Worm (Caenorhabditis elegans): ENCODE data around the gene T03E6.8.

Gene T03E6.8

ce11 chrV:16595140-16595791 is 7.7 kb downstream of the T03E6.8 start, which contains the start of gene cpl-1:
TSS of gene cpl-1 (minus strand) at chrV:16595346.
- TF ChIP-seq him-1 (tag; optimal IDR thresholded peaks at IDR 0.05) (no peak), dao-5 (tag; optimal IDR thresholded peaks at IDR 0.05) (no peak)

ce11 chrV:16594514-16594913 is 8.5 kb downstream of the T03E6.8 start:
- TF ChIP-seq dao-5 (tag; optimal IDR thresholded peaks at IDR 0.05) = no peak
- TF ChIP-seq W03F9.2 (tag; optimal IDR thresholded peaks at IDR 0.05) = no peak
- no peak for TF ChIP-seq him-1 (tag; optimal IDR thresholded peaks at IDR 0.05)

- TF ChIP-seq W03F9.2 (tag; optimal IDR thresholded peaks at IDR 0.05) (no peak), him-1 (tag; optimal IDR thresholded peaks at IDR 0.05) (no peak), dao-5 (tag; optimal IDR thresholded peaks at IDR 0.05) (no peak)
Observed at ce11 chrV:16593792-16594059, 9.3 kb downstream of the T03E6.8 start.

- TF ChIP-seq him-1 (tag; optimal IDR thresholded peaks at IDR 0.05) (no peak), W03F9.2 (tag; optimal IDR thresholded peaks at IDR 0.05) (no peak), dao-5 (tag; optimal IDR thresholded peaks at IDR 0.05) (no peak)
Observed at ce11 chrV:16592947-16593791, 9.8 kb downstream of the T03E6.8 start.

- TF ChIP-seq W03F9.2 (tag; optimal IDR thresholded peaks at IDR 0.05) = no peak
- TF ChIP-seq him-1 (tag; optimal IDR thresholded peaks at IDR 0.05) = no peak
- no peak for TF ChIP-seq dao-5 (tag; optimal IDR thresholded peaks at IDR 0.05)
Observed at ce11 chrV:16591992-16592798, 10.8 kb downstream of the T03E6.8 start, which contains the start of gene srh-269. TSS of gene srh-269 (minus strand) at chrV:16592042.

ce11 chrV:16589488-16589887 is 13.5 kb downstream of the T03E6.8 start:
- TF ChIP-seq him-1 (tag; optimal IDR thresholded peaks at IDR 0.05) (no peak), dao-5 (tag; optimal IDR thresholded peaks at IDR 0.05) (no peak), W03F9.2 (tag; optimal IDR thresholded peaks at IDR 0.05) (no peak)

- no peak for TF ChIP-seq dao-5 (tag; optimal IDR thresholded peaks at IDR 0.05)
- no peak for TF ChIP-seq W03F9.2 (tag; optimal IDR thresholded peaks at IDR 0.05)
- no peak for TF ChIP-seq him-1 (tag; optimal IDR thresholded peaks at IDR 0.05)
Observed at ce11 chrV:16588428-16588827, 14.6 kb downstream of the T03E6.8 start, which contains the start of gene srw-73. TSS of gene srw-73 (minus strand) at chrV:16588528.

ce11 chrV:16582973-16583372 is 20.0 kb downstream of the T03E6.8 start, which contains the start of gene str-150:
TSS of gene str-150 (plus strand) at chrV:16583273.
- no peak for TF ChIP-seq him-1 (tag; optimal IDR thresholded peaks at IDR 0.05)
- no peak for TF ChIP-seq W03F9.2 (tag; optimal IDR thresholded peaks at IDR 0.05)
- TF ChIP-seq dao-5 (tag; optimal IDR thresholded peaks at IDR 0.05) = no peak

- TF ChIP-seq W03F9.2 (tag; optimal IDR thresholded peaks at IDR 0.05) (no peak), dao-5 (tag; optimal IDR thresholded peaks at IDR 0.05) (no peak), him-1 (tag; optimal IDR thresholded peaks at IDR 0.05) (no peak)
Observed at ce11 chrV:16581061-16581460, 21.9 kb downstream of the T03E6.8 start.

- TF ChIP-seq dao-5 (tag; optimal IDR thresholded peaks at IDR 0.05) (no peak), W03F9.2 (tag; optimal IDR thresholded peaks at IDR 0.05) (no peak)
Observed at ce11 chrV:16580424-16580823, 22.6 kb downstream of the T03E6.8 start, which contains the start of gene nhr-271. TSS of gene nhr-271 (minus strand) at chrV:16580524.

ce11 chrV:16575900-16576299 is 27.1 kb downstream of the T03E6.8 start, which contains the start of gene str-151:
TSS of gene str-151 (plus strand) at chrV:16576200.
- TF ChIP-seq dao-5 (tag; optimal IDR thresholded peaks at IDR 0.05) (no peak), him-1 (tag; optimal IDR thresholded peaks at IDR 0.05) (no peak), W03F9.2 (tag; optimal IDR thresholded peaks at IDR 0.05) (no peak)

- TF ChIP-seq W03F9.2 (tag; optimal IDR thresholded peaks at IDR 0.05) (no peak), dao-5 (tag; optimal IDR thresholded peaks at IDR 0.05) (no peak)
Observed at ce11 chrV:16573168-16573567, 29.8 kb downstream of the T03E6.8 start, which contains the start of gene str-149. TSS of gene str-149 (plus strand) at chrV:16573468.

- TF ChIP-seq dao-5 (tag; optimal IDR thresholded peaks at IDR 0.05) = no peak
- no peak for TF ChIP-seq him-1 (tag; optimal IDR thresholded peaks at IDR 0.05)
- TF ChIP-seq W03F9.2 (tag; optimal IDR thresholded peaks at IDR 0.05) = no peak
Observed at ce11 chrV:16570697-16571096, 32.3 kb downstream of the T03E6.8 start, which contains the start of gene nhr-233. TSS of gene nhr-233 (minus strand) at chrV:16570797.
